Fruit fly (Drosophila melanogaster) whole organism, prepupa: ENCODE results near the gene Nepl7.

Experiments
- CG16779 ChIP-seq: fragments of 200-800 bp; sonication (Bioruptor generic); optimal IDR thresholded peaks from 3 replicates; lab custom pipeline; 2017; ENCODE audit warnings: missing biosample characterization, mild to moderate bottlenecking, missing genetic modification characterization
- CG6276 ChIP-seq: fragments of 200-800 bp; sonication (Bioruptor generic); optimal IDR thresholded peaks from 2 replicates; lab custom pipeline; 2017; ENCODE audit warnings: missing biosample characterization, mild to moderate bottlenecking, missing genetic modification characterization
- dsx ChIP-seq: fragments of 200-800 bp; optimal IDR thresholded peaks from 3 replicates; lab custom pipeline; 2019; ENCODE audit warnings: missing biosample characterization, mild to moderate bottlenecking, missing genetic modification characterization, moderate library complexity; ENCODE audit not compliant: poor library complexity, severe bottlenecking
- lz ChIP-seq: fragments of 200-800 bp; sonication (Bioruptor generic); optimal IDR thresholded peaks from 3 replicates; lab custom pipeline; 2016; ENCODE audit warnings: missing biosample characterization, missing genetic modification characterization
- salr ChIP-seq, 2 experiments: fragments of 200-800 bp; sonication (Bioruptor generic); optimal IDR thresholded peaks; 3 replicates each; lab custom pipeline; 2016 to 2018; ENCODE audit warnings: missing biosample characterization in 2 of 2, missing genetic modification characterization in 2 of 2, mild to moderate bottlenecking in 1 of 2
- ss ChIP-seq, 2 experiments: fragments of 200-800 bp; sonication (Bioruptor generic); optimal IDR thresholded peaks; 2 replicates in 1 of 2; 3 replicates in 1 of 2; lab custom pipeline; 2017 to 2018; ENCODE audit warnings: mild to moderate bottlenecking in 2 of 2, missing biosample characterization in 2 of 2, missing genetic modification characterization in 2 of 2, moderate library complexity in 1 of 2

DNA sequence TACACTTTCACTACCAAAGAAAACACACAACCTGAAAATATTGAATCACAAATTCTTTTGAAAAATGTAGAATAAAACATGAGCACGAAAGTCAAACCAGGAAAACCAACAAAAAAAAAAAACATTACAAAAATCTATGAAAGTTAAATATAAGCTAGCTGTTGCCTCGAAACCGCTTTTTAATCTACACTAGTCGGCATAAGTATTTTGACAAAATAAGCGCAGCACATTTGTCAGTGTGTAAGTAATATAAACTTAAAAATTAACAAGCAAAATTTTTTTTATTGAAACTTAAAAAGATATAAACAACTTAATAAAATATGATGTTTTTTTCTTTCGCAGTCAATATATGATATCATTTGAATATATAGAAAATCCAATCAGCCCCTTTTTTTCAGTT lies 43.3 kb upstream of the Nepl7 start, which contains the start of gene CG5787:
- TF ChIP-seq dsx (GFP tag; lab: Kevin White, UChicago) (no peak), salr (GFP tag; optimal IDR thresholded peaks at IDR 0.05; lab: Kevin White, UChicago) (no peak), ss (GFP tag; optimal IDR thresholded peaks at IDR 0.05; lab: Kevin White, UChicago) (no peak), CG16779 (tag; lab: Kevin White, UChicago) (no peak), CG6276 (no peak), lz (GFP tag; lab: Kevin White, UChicago) (no peak)
